Fruit fly (Drosophila melanogaster) S2 (cell line): ENCODE results near the gene CG7294.

Source experiments
- CG8478 ChIP-seq: fragments of >200 bp; optimal IDR thresholded peaks from 2 replicates; lab custom pipeline; 2018
- CTCF ChIP-seq, 2 experiments: fragments of >200 bp; optimal IDR thresholded peaks; 2 replicates each; lab custom pipeline; 2018

DNA sequence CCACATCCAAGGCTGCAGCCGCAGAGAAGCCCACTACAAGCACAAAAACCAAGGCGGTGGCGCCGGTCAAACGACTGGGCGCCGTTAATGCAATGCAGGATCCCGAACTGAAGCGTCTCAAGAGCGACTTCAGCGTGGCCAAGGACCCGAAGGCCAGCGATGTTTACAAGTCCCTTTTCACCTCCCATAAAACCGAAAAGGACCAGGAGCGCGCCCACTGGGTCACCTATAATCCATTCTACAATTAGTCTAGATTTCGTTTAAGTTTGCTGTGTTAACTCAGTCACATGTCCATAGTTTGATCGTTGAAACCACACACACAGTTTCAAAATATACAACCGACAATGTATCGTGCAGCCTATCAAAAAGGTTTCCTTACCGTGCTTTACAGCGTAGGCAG is 40.9 kb upstream of the CG7294 start, which contains the start of gene CG17118:
- no peak for TF ChIP-seq CTCF (optimal IDR thresholded peaks at IDR 0.05; lab: Kevin White, UChicago)
- TF ChIP-seq CG8478 (lab: Kevin White, UChicago), result no peak
